Fruit fly (Drosophila melanogaster) whole organism, prepupa: Measurements from ENCODE around the gene CG14223.

Experiments
- Blimp-1 ChIP-seq: fragments of 200-800 bp; sonication (Bioruptor generic); optimal IDR thresholded peaks from 3 replicates; lab custom pipeline; 2017; ENCODE audit warnings: missing biosample characterization, missing genetic modification characterization, mild to moderate bottlenecking, moderate library complexity, missing genetic modification reagents
- CG32006 ChIP-seq: fragments of 200-800 bp; sonication (Bioruptor generic); optimal IDR thresholded peaks from 3 replicates; lab custom pipeline; 2017; ENCODE audit warnings: missing biosample characterization, mild to moderate bottlenecking, missing genetic modification characterization
- CG6163 ChIP-seq: fragments of 200-800 bp; sonication (Bioruptor generic); IDR thresholded peaks from 3 replicates; pipeline ENCODE4 v1.3.6; 2022; ENCODE audit warnings: missing biosample characterization, missing genetic modification characterization
- CG6792 ChIP-seq: fragments of 200-800 bp; sonication (Bioruptor generic); optimal IDR thresholded peaks from 3 replicates; lab custom pipeline; 2016; ENCODE audit warnings: missing biosample characterization, missing genetic modification characterization
- CG6854 ChIP-seq: fragments of 200-800 bp; sonication (Bioruptor generic); optimal IDR thresholded peaks from 2 replicates; lab custom pipeline; 2017; ENCODE audit warnings: missing biosample characterization, mild to moderate bottlenecking, missing genetic modification characterization
- Hr38 ChIP-seq: sonication (Bioruptor generic); optimal IDR thresholded peaks from 2 replicates; lab custom pipeline; 2016; ENCODE audit warnings: missing biosample characterization, missing genetic modification characterization
- Lpt ChIP-seq: fragments of 200-800 bp; sonication (Bioruptor generic); optimal IDR thresholded peaks from 3 replicates; lab custom pipeline; 2016; ENCODE audit warnings: missing biosample characterization, missing genetic modification characterization
- Sox102F ChIP-seq: fragments of 200-800 bp; sonication (Bioruptor generic); optimal IDR thresholded peaks from 2 replicates; lab custom pipeline; 2016; ENCODE audit warnings: missing biosample characterization, mild to moderate bottlenecking, missing genetic modification characterization
- salr ChIP-seq, 2 experiments: fragments of 200-800 bp; sonication (Bioruptor generic); optimal IDR thresholded peaks; 3 replicates each; lab custom pipeline; 2016 to 2018; ENCODE audit warnings: missing biosample characterization in 2 of 2, missing genetic modification characterization in 2 of 2, mild to moderate bottlenecking in 1 of 2

dm6 chrX:19663859-19664728 is at the start of gene CG14223, which contains the start of gene Ssu72:
- TF ChIP-seq CG32006 (GFP tag; lab: Kevin White, UChicago) (no peak), Sox102F (GFP tag; lab: Kevin White, UChicago) (no peak), CG6854 (GFP tag; lab: Kevin White, UChicago) (no peak), Blimp-1 (GFP tag; lab: Kevin White, UChicago) (no peak), CG6163 (GFP tag; lab: Robert Waterston, UW) (no peak), Lpt (GFP tag; lab: Kevin White, UChicago) (no peak), salr (GFP tag; optimal IDR thresholded peaks at IDR 0.05; lab: Kevin White, UChicago) (peak in 1 of 2 experiments; percentile 19), Hr38 (no peak), CG6792 (GFP tag; lab: Kevin White, UChicago) (no peak)
